Fruit fly (Drosophila melanogaster): Measurements from ENCODE around the gene SmydA-8.

Gene SmydA-8

dm6 chrX:2213759-2214406 lies at the start of gene SmydA-8:
TSS of gene SmydA-8 (minus strand) at chrX:2213809.
- TF ChIP-seq CG17801 (GFP tag; optimal IDR thresholded peaks at IDR 0.05; ENCODE audit: partially characterized antibody): peak; percentile 32

dm6 chrX:2262511-2262910 lies 48.9 kb upstream of the SmydA-8 start, which contains the start of the genes temp and CG3071:
TSS of gene temp (minus strand) at chrX:2262515.
TSS of gene CG3071 (plus strand) at chrX:2262837.
- TF ChIP-seq CG17801 (GFP tag; optimal IDR thresholded peaks at IDR 0.05; ENCODE audit: partially characterized antibody): peak; percentile 16

dm6 chrX:2259763-2260162 lies 46.2 kb upstream of the SmydA-8 start, which contains the start of gene CG3078:
TSS of gene CG3078 (minus strand) at chrX:2259863.
- no peak for TF ChIP-seq CG17801 (GFP tag; optimal IDR thresholded peaks at IDR 0.05; ENCODE audit: partially characterized antibody)

dm6 chrX:2258602-2259233 lies 45.1 kb upstream of the SmydA-8 start:
- no peak for TF ChIP-seq CG17801 (GFP tag; optimal IDR thresholded peaks at IDR 0.05; ENCODE audit: partially characterized antibody)

- no peak for TF ChIP-seq CG17801 (GFP tag; optimal IDR thresholded peaks at IDR 0.05; ENCODE audit: partially characterized antibody)
Measured at dm6 chrX:2255035-2255434, 41.4 kb upstream of the SmydA-8 start.

dm6 chrX:2254020-2254626 lies 40.5 kb upstream of the SmydA-8 start, which contains the start of gene CG3091:
TSS of gene CG3091 (minus strand) at chrX:2254197.
- TF ChIP-seq CG17801 (GFP tag; optimal IDR thresholded peaks at IDR 0.05; ENCODE audit: partially characterized antibody): peak; percentile 18

- TF ChIP-seq CG17801 (GFP tag; optimal IDR thresholded peaks at IDR 0.05; ENCODE audit: partially characterized antibody): no peak
Measured at dm6 chrX:2251688-2252087, 38.1 kb upstream of the SmydA-8 start, which contains the start of gene CG3191. TSS of gene CG3191 (minus strand) at chrX:2251993.

- TF ChIP-seq CG17801 (GFP tag; optimal IDR thresholded peaks at IDR 0.05; ENCODE audit: partially characterized antibody): no peak
Measured at dm6 chrX:2249763-2250162, 36.2 kb upstream of the SmydA-8 start, which contains the start of gene crn. TSS of gene crn (minus strand) at chrX:2249983.

dm6 chrX:2245931-2246330 lies 32.3 kb upstream of the SmydA-8 start, which contains the start of gene Or2a:
TSS of gene Or2a (plus strand) at chrX:2246231.
- TF ChIP-seq CG17801 (GFP tag; optimal IDR thresholded peaks at IDR 0.05; ENCODE audit: partially characterized antibody): no peak

- TF ChIP-seq CG17801 (GFP tag; optimal IDR thresholded peaks at IDR 0.05; ENCODE audit: partially characterized antibody): no peak
Measured at dm6 chrX:2244753-2245152, 31.1 kb upstream of the SmydA-8 start.

- no peak for TF ChIP-seq CG17801 (GFP tag; optimal IDR thresholded peaks at IDR 0.05; ENCODE audit: partially characterized antibody)
Measured at dm6 chrX:2242897-2243296, 29.3 kb upstream of the SmydA-8 start.

- no peak for TF ChIP-seq CG17801 (GFP tag; optimal IDR thresholded peaks at IDR 0.05; ENCODE audit: partially characterized antibody)
Measured at dm6 chrX:2241842-2242241, 28.2 kb upstream of the SmydA-8 start, which contains the start of gene kz. TSS of gene kz (minus strand) at chrX:2242035.

- no peak for TF ChIP-seq CG17801 (GFP tag; optimal IDR thresholded peaks at IDR 0.05; ENCODE audit: partially characterized antibody)
Measured at dm6 chrX:2225138-2225537, 11.5 kb upstream of the SmydA-8 start, which contains the start of gene pcx. TSS of gene pcx (plus strand) at chrX:2225296.

- TF ChIP-seq CG17801 (GFP tag; optimal IDR thresholded peaks at IDR 0.05; ENCODE audit: partially characterized antibody): no peak
Measured at dm6 chrX:2223454-2223853, 9.8 kb upstream of the SmydA-8 start, which contains the start of gene CG14052. TSS of gene CG14052 (plus strand) at chrX:2223754.

dm6 chrX:2222181-2222790 lies 8.7 kb upstream of the SmydA-8 start, which contains the start of gene Vinc:
TSS of gene Vinc (minus strand) at chrX:2222567.
- peak; percentile 97 for TF ChIP-seq CG17801 (GFP tag; optimal IDR thresholded peaks at IDR 0.05; ENCODE audit: partially characterized antibody)
